Worm (Caenorhabditis elegans) whole organism, late embryonic: ENCODE data around the gene enol-1.

Source experiments
- ama-1 ChIP-seq: fragments of 150-350 bp; optimal IDR thresholded peaks from 2 replicates; lab custom pipeline; 2014
- hlh-30 ChIP-seq: sonication (generic microtip); optimal IDR thresholded peaks from 2 replicates; lab custom pipeline; 2017; ENCODE audit warnings: antibody characterized with exemption, missing genetic modification characterization, missing compliant biosample characterization; ENCODE audit not compliant: insufficient read depth
- mec-3 ChIP-seq: sonication (generic microtip); optimal IDR thresholded peaks from 2 replicates; lab custom pipeline; 2016; ENCODE audit warnings: borderline replicate concordance, missing genetic modification characterization, missing compliant biosample characterization
- pag-3 ChIP-seq: sonication (generic microtip); optimal IDR thresholded peaks from 2 replicates; lab custom pipeline; 2016; ENCODE audit warnings: missing compliant biosample characterization, missing genetic modification characterization, borderline replicate concordance

DNA sequence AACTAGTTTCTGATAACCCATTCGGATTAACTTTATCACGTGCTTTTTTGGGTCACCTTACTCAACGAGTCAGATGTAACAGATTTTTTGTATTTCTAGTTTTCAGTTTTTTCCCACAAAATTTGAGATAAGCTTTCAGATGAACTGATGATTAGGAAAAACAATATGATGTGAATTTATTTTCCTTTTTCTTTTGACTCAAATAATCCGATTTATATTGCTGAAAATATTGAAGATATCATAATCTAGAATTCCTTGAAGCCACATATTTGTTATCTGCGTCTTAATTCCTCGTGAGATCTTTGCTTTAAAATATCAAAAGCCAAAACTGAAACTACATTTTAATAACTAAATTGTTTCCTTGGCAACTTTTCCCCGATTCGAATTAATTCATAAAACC, 14.1 kb upstream of the enol-1 start:
- TF ChIP-seq hlh-30 (tag; lab: Kevin White, UChicago) (no peak), mec-3 (tag; lab: Kevin White, UChicago) (no peak), pag-3 (tag; lab: Kevin White, UChicago) (no peak), ama-1 (lab: Kevin White, UChicago) (no peak)
